Worm (Caenorhabditis elegans): ENCODE results near the gene flad-1.

DNA sequence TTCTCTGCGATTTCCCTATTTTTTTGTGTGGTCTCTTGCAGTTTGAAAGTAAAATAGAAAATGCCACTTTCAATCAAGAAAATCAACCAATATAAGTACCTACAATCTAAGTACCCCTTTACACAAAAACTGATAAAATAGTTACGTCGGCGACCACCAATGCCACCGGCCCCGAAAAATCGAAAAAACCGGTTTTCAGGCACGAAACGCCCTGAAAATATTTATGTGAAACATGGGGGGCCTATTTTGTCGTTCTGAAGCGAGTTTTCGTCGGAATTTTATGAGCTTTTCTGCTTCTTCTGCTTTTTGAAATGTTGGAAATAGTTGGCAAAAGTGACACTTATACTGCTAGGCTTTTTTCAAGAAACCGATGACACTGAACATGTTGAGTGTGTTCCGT lies 44.7 kb downstream of the flad-1 start:
- TF ChIP-seq tab-1 (GFP tag; IDR thresholded peaks at IDR 0.05) (no peak), T22C8.4 (GFP tag; IDR thresholded peaks at IDR 0.05) (no peak), klf-2 (GFP tag; conservative IDR thresholded peaks at IDR 0.05) (no peak), ref-1 (GFP tag; conservative IDR thresholded peaks at IDR 0.05) (no peak), med-1 (GFP tag; optimal IDR thresholded peaks at IDR 0.05; ENCODE audit: insufficient read depth) (no peak), ztf-23 (GFP tag; IDR thresholded peaks at IDR 0.05) (no peak), flt-1 (GFP tag; IDR thresholded peaks at IDR 0.05) (no peak), ztf-29 (GFP tag; IDR thresholded peaks at IDR 0.05) (no peak)
